Fruit fly (Drosophila melanogaster): ENCODE data around the gene drd.

drd gene

DNA sequence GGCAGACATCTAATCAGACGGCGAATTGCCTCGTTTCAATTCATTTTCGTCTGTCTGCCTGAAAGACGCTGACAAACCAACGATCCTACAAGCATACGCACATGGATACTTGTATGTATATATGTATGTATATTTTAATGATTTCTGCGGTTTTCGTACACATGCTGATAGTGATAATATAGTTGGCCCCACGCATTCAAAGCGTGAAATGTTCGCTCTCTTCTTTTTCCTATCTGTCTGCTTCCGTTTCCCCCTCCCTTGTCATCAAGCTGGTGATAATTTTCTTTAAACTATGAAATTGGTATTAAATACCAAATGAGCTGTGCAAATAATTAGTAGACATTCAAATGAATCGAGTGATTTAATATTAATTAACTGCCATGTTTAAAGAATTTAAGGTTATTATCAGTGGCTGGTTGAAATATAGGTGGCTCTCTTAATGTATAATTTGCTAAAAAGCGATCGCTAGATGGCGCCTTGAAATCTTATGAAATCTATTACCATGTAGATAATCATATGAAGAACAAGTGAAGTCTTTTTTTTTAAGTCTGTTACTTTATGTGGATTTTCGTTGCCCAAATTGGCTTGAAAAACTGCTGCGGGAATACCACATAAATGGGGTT lies 44.7 kb upstream of the drd start, which contains the start of gene CG33177 (continued):
- TF ChIP-seq Side (GFP tag; optimal IDR thresholded peaks at IDR 0.05): no peak
- TF ChIP-seq lbe (GFP tag; optimal IDR thresholded peaks at IDR 0.05): no peak
- TF ChIP-seq B-H1 (GFP tag; IDR thresholded peaks at IDR 0.05): no peak
- TF ChIP-seq gem (tag; optimal IDR thresholded peaks at IDR 0.05): peak; percentile 26
- no peak for TF ChIP-seq vnd (GFP tag; IDR thresholded peaks at IDR 0.05; ENCODE audit: partially characterized antibody)
- TF ChIP-seq mld (GFP tag; IDR thresholded peaks at IDR 0.05; ENCODE audit: partially characterized antibody): no peak
- peak; percentile 37; the same call in 1 of the 2 replicates for TF ChIP-seq slbo (GFP tag; IDR thresholded peaks at IDR 0.05)
- no peak for TF ChIP-seq CG17361 (GFP tag; IDR thresholded peaks at IDR 0.05)
- TF ChIP-seq CG13296 (GFP tag; optimal IDR thresholded peaks at IDR 0.05): no peak
- TF ChIP-seq CG2120 (GFP tag; optimal IDR thresholded peaks at IDR 0.05): peak; percentile 27
- TF ChIP-seq eve (GFP tag; optimal IDR thresholded peaks at IDR 0.05): peak in 1 of 2 experiments; percentile 68
- no peak for TF ChIP-seq CG4854 (GFP tag; optimal IDR thresholded peaks at IDR 0.05)
- peak; percentile 60; the same call in 1 of the 3 replicates for TF ChIP-seq CG11456 (GFP tag; IDR thresholded peaks at IDR 0.05)
- TF ChIP-seq vvl (GFP tag; IDR thresholded peaks at IDR 0.05): peak; percentile 34; the same call in 1 of the 2 replicates
- no peak for TF ChIP-seq Hey (tag; optimal IDR thresholded peaks at IDR 0.05)
- TF ChIP-seq CG11695 (GFP tag; IDR thresholded peaks at IDR 0.05): no peak
- TF ChIP-seq CG17612 (GFP tag; IDR thresholded peaks at IDR 0.05): no peak
- TF ChIP-seq CG2129 (GFP tag; IDR thresholded peaks at IDR 0.05; ENCODE audit: partially characterized antibody): no peak
- no peak for TF ChIP-seq NC2β (GFP tag; optimal IDR thresholded peaks at IDR 0.05)
- no peak for TF ChIP-seq Elba2 (GFP tag; optimal IDR thresholded peaks at IDR 0.05)
- TF ChIP-seq CG9215 (GFP tag; IDR thresholded peaks at IDR 0.05): no peak
- TF ChIP-seq pzg (GFP tag; optimal IDR thresholded peaks at IDR 0.05): peak; percentile 3
- peak; percentile 16 for TF ChIP-seq CG18619 (GFP tag; optimal IDR thresholded peaks at IDR 0.05)
- TF ChIP-seq CG7839 (tag; optimal IDR thresholded peaks at IDR 0.05): peak; percentile 44
- no peak for TF ChIP-seq Dip3 (GFP tag; optimal IDR thresholded peaks at IDR 0.05)
- peak; percentile 11 for TF ChIP-seq CG7745 (tag; optimal IDR thresholded peaks at IDR 0.05)
- TF ChIP-seq nmo (GFP tag; optimal IDR thresholded peaks at IDR 0.05): peak; percentile 19
- TF ChIP-seq jumu (GFP tag; optimal IDR thresholded peaks at IDR 0.05): no peak
- TF ChIP-seq CG34376 (GFP tag; optimal IDR thresholded peaks at IDR 0.05): peak; percentile 71
- TF ChIP-seq fd64A (GFP tag; optimal IDR thresholded peaks at IDR 0.05): no peak
- TF ChIP-seq gcm (GFP tag; optimal IDR thresholded peaks at IDR 0.05): no peak
- no peak for TF ChIP-seq CG6272 (GFP tag; IDR thresholded peaks at IDR 0.05)
- peak; percentile 91 for TF ChIP-seq exex (tag; optimal IDR thresholded peaks at IDR 0.05)
- peak; percentile 55 for TF ChIP-seq phol (tag; optimal IDR thresholded peaks at IDR 0.05)
- TF ChIP-seq CTCF (GFP tag; optimal IDR thresholded peaks at IDR 0.05): peak; percentile 98
- TF ChIP-seq NK7.1 (GFP tag; optimal IDR thresholded peaks at IDR 0.05): no peak
- TF ChIP-seq Fer3 (tag; optimal IDR thresholded peaks at IDR 0.05): peak; percentile 20
- peak; percentile 79 for TF ChIP-seq zen (tag; optimal IDR thresholded peaks at IDR 0.05)
- no peak for TF ChIP-seq CG3726 (GFP tag; IDR thresholded peaks at IDR 0.05)
- TF ChIP-seq YL-1 (GFP tag; optimal IDR thresholded peaks at IDR 0.05): no peak
- no peak for TF ChIP-seq zen2 (GFP tag; IDR thresholded peaks at IDR 0.05; ENCODE audit: partially characterized antibody)
- TF ChIP-seq CG9817 (tag; optimal IDR thresholded peaks at IDR 0.05): peak; percentile 41
- TF ChIP-seq BtbVII (GFP tag; optimal IDR thresholded peaks at IDR 0.05): no peak
- no peak for TF ChIP-seq Stat92E (GFP tag; optimal IDR thresholded peaks at IDR 0.05)
- no peak for TF ChIP-seq sob (GFP tag; IDR thresholded peaks at IDR 0.05)
- TF ChIP-seq chm (GFP tag; IDR thresholded peaks at IDR 0.05): no peak
- TF ChIP-seq CG9932 (GFP tag; IDR thresholded peaks at IDR 0.05): peak; percentile 22; the same call in 1 of the 2 replicates
- TF ChIP-seq lilli (GFP tag; optimal IDR thresholded peaks at IDR 0.05): peak; percentile 40
- no peak for TF ChIP-seq corto (GFP tag; optimal IDR thresholded peaks at IDR 0.05)
- no peak for TF ChIP-seq Optix (GFP tag; IDR thresholded peaks at IDR 0.05)
